Fruit fly (Drosophila melanogaster): ENCODE measurements around the gene CG12795.

Gene CG12795

dm6 chr2L:3449555-3450320 lies 2.5 kb upstream of the CG12795 start, which contains the start of gene Snx1 (continued):
- TF ChIP-seq CG13287 (GFP tag; IDR thresholded peaks at IDR 0.05; ENCODE audit: partially characterized antibody) (peak; percentile 57; the same call in 1 of the 2 replicates), dmrt99B (tag; optimal IDR thresholded peaks at IDR 0.05) (no peak), Sry-δ (GFP tag; optimal IDR thresholded peaks at IDR 0.05) (no peak), ems (GFP tag; optimal IDR thresholded peaks at IDR 0.05) (no peak), fd96Cb (tag; optimal IDR thresholded peaks at IDR 0.05) (no peak), CG34376 (GFP tag; optimal IDR thresholded peaks at IDR 0.05) (no peak), Opbp (GFP tag; IDR thresholded peaks at IDR 0.05; ENCODE audit: partially characterized antibody) (no peak), vvl (GFP tag; IDR thresholded peaks at IDR 0.05) (no peak), CG1602 (GFP tag; optimal IDR thresholded peaks at IDR 0.05) (no peak), ttk (GFP tag; IDR thresholded peaks at IDR 0.05) (no peak), CG15479 (GFP tag; optimal IDR thresholded peaks at IDR 0.05) (no peak), Spps (tag; optimal IDR thresholded peaks at IDR 0.05) (no peak), bcd (GFP tag; optimal IDR thresholded peaks at IDR 0.05) (no peak), CG18476 (GFP tag; optimal IDR thresholded peaks at IDR 0.05) (no peak), CG15601 (tag; optimal IDR thresholded peaks at IDR 0.05) (no peak), gfzf (GFP tag; optimal IDR thresholded peaks at IDR 0.05) (peak; percentile 75), CG13624 (GFP tag; optimal IDR thresholded peaks at IDR 0.05) (no peak), CG18764 (GFP tag; optimal IDR thresholded peaks at IDR 0.05) (no peak), CG30020 (tag; optimal IDR thresholded peaks at IDR 0.05) (no peak), Atf-2 (GFP tag; optimal IDR thresholded peaks at IDR 0.05) (no peak), Lhr (GFP tag; optimal IDR thresholded peaks at IDR 0.05) (peak; percentile 20), Hmx (GFP tag; optimal IDR thresholded peaks at IDR 0.05) (no peak), E2f2 (GFP tag; IDR thresholded peaks at IDR 0.05) (peak; percentile 35; the same call in 1 of the 2 replicates), CoRest (tag; optimal IDR thresholded peaks at IDR 0.05) (peak; percentile 17), crc (GFP tag; optimal IDR thresholded peaks at IDR 0.05) (no peak), Dad (GFP tag; optimal IDR thresholded peaks at IDR 0.05) (no peak), CG7745 (tag; optimal IDR thresholded peaks at IDR 0.05) (no peak), usp (GFP tag; optimal IDR thresholded peaks at IDR 0.05) (no peak), Doc3 (GFP tag; IDR thresholded peaks at IDR 0.05; ENCODE audit: partially characterized antibody) (no peak), Jarid2 (GFP tag; optimal IDR thresholded peaks at IDR 0.05) (no peak), tap (tag; optimal IDR thresholded peaks at IDR 0.05) (no peak), CG8388 (GFP tag; optimal IDR thresholded peaks at IDR 0.05) (no peak), seq (GFP tag; IDR thresholded peaks at IDR 0.05) (no peak), CG34422 (GFP tag; IDR thresholded peaks at IDR 0.05) (peak; percentile 47; the same call in 1 of the 3 replicates), CG17361 (GFP tag; IDR thresholded peaks at IDR 0.05) (no peak), CG7556 (GFP tag; optimal IDR thresholded peaks at IDR 0.05) (no peak), Vsx1 (GFP tag; optimal IDR thresholded peaks at IDR 0.05) (no peak), CG12236 (GFP tag; optimal IDR thresholded peaks at IDR 0.05) (no peak), CG32767 (GFP tag; IDR thresholded peaks at IDR 0.05) (no peak), sug (tag; optimal IDR thresholded peaks at IDR 0.05) (peak; percentile 97), CG32772 (GFP tag; IDR thresholded peaks at IDR 0.05) (no peak), Nf-YB (GFP tag; optimal IDR thresholded peaks at IDR 0.05) (no peak), CG11560 (tag; IDR thresholded peaks at IDR 0.05) (no peak), CG4328 (GFP tag; optimal IDR thresholded peaks at IDR 0.05) (no peak), br (optimal IDR thresholded peaks at IDR 0.05) (no peak), Stat92E (GFP tag; optimal IDR thresholded peaks at IDR 0.05) (no peak), onecut (GFP tag; IDR thresholded peaks at IDR 0.05) (0 out of 2 replicates have a peak, but pooled peaks have one; percentile 4), gcm2 (GFP tag; optimal IDR thresholded peaks at IDR 0.05) (no peak), Xbp1 (GFP tag; optimal IDR thresholded peaks at IDR 0.05) (no peak), CG16779 (GFP tag; IDR thresholded peaks at IDR 0.05) (no peak)
